Worm (Caenorhabditis elegans) whole organism, mixed stage, embryonic: ENCODE results near the gene F10D7.3.

ENCODE experiments used
- cnd-1 ChIP-seq: fragments of 200-800 bp; sonication (Bioruptor generic); optimal IDR thresholded peaks from 2 replicates; lab custom pipeline; 2018; ENCODE audit warnings: mild to moderate bottlenecking, missing genetic modification characterization, missing compliant biosample characterization
- elt-1 ChIP-seq: sonication (generic microtip); optimal IDR thresholded peaks from 2 replicates; lab custom pipeline; 2017; ENCODE audit warnings: missing genetic modification characterization, mild to moderate bottlenecking, missing compliant biosample characterization, antibody characterized with exemption, moderate library complexity, borderline replicate concordance; ENCODE audit not compliant: insufficient read depth
- elt-3 ChIP-seq: fragments of 150-350 bp; optimal IDR thresholded peaks from 2 replicates; lab custom pipeline; 2014; ENCODE audit warnings: missing biosample characterization, missing genetic modification characterization
- ham-2 ChIP-seq: fragments of 200-800 bp; sonication (Bioruptor generic); optimal IDR thresholded peaks from 2 replicates; lab custom pipeline; 2018; ENCODE audit warnings: mild to moderate bottlenecking, missing genetic modification characterization, missing compliant biosample characterization
- lsy-2 ChIP-seq: fragments of 150-350 bp; optimal IDR thresholded peaks from 2 replicates; lab custom pipeline; 2014; ENCODE audit warnings: missing biosample characterization, missing genetic modification characterization
- nhr-12 ChIP-seq: fragments of 150-350 bp; optimal IDR thresholded peaks from 2 replicates; lab custom pipeline; 2014; ENCODE audit warnings: missing biosample characterization, missing genetic modification characterization
- snpc-4 ChIP-seq: fragments of 150-350 bp; optimal IDR thresholded peaks from 2 replicates; lab custom pipeline; 2014; ENCODE audit warnings: missing biosample characterization, missing genetic modification characterization
- unc-39 ChIP-seq: fragments of 150-350 bp; optimal IDR thresholded peaks from 2 replicates; lab custom pipeline; 2014; ENCODE audit warnings: missing biosample characterization, missing genetic modification characterization
- unc-62 ChIP-seq: fragments of 150-350 bp; optimal IDR thresholded peaks from 2 replicates; lab custom pipeline; 2014; ENCODE audit warnings: missing biosample characterization, missing genetic modification reagents, missing genetic modification characterization
- zip-8 ChIP-seq: fragments of 150-350 bp; optimal IDR thresholded peaks from 2 replicates; lab custom pipeline; 2014; ENCODE audit warnings: missing biosample characterization, missing genetic modification characterization
- ztf-11 ChIP-seq: fragments of 150-350 bp; optimal IDR thresholded peaks from 2 replicates; lab custom pipeline; 2014; ENCODE audit warnings: missing biosample characterization, missing genetic modification characterization

DNA sequence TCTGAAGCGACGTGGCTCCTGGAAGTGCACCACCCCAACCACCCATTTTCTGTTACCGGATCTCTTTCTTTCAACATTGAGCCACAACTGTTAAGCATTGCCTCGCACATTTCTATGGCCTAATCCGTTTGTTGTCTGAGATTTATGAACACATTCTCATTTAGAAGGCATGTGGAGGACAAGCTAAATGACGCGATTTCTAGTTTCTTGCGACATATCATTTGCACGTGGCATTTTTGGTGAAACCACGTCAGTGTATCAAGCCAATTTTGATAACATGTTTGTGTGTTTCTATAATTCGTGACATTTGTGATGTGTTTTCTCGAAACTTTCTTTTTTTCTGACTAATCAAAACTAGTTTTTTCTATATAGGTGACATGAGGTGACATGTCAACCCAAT, 17.7 kb downstream of the F10D7.3 start:
- TF ChIP-seq elt-1 (no peak), elt-3 (tag; lab: Kevin White, UChicago) (no peak), nhr-12 (no peak), ztf-11 (tag; lab: Kevin White, UChicago) (no peak), unc-62 (GFP tag; lab: Kevin White, UChicago) (no peak), snpc-4 (tag; lab: Kevin White, UChicago) (no peak), lsy-2 (tag; lab: Kevin White, UChicago) (no peak), cnd-1 (tag; lab: Kevin White, UChicago) (no peak), ham-2 (GFP tag; lab: Kevin White, UChicago) (no peak), zip-8 (no peak), unc-39 (no peak)
